Fruit fly (Drosophila melanogaster) whole organism, prepupa: ENCODE data around the gene Obp99d.
A peak's percentile ranks its signal among the peaks of the same experiment; 100 is the strongest.

Experiments used
- CG10631 ChIP-seq: fragments of 200-800 bp; sonication (Bioruptor generic); optimal IDR thresholded peaks from 2 replicates; lab custom pipeline; 2016; ENCODE audit warnings: missing biosample characterization, missing genetic modification characterization
- CG15336 ChIP-seq: fragments of 200-800 bp; sonication (Bioruptor generic); IDR thresholded peaks from 2 replicates; pipeline ENCODE4 v1.3.6; 2022; ENCODE audit warnings: missing biosample characterization, missing genetic modification characterization
- CG1621 ChIP-seq: fragments of 200-800 bp; sonication (Bioruptor generic); optimal IDR thresholded peaks from 3 replicates; lab custom pipeline; 2018; ENCODE audit warnings: missing biosample characterization, mild to moderate bottlenecking, missing genetic modification characterization
- CG31627 ChIP-seq: fragments of 200-800 bp; sonication (Bioruptor generic); optimal IDR thresholded peaks from 3 replicates; lab custom pipeline; 2016; ENCODE audit warnings: missing biosample characterization, missing genetic modification characterization
- CG32006 ChIP-seq: fragments of 200-800 bp; sonication (Bioruptor generic); optimal IDR thresholded peaks from 3 replicates; lab custom pipeline; 2017; ENCODE audit warnings: missing biosample characterization, mild to moderate bottlenecking, missing genetic modification characterization
- CG3919 ChIP-seq: fragments of 200-800 bp; sonication (Bioruptor generic); optimal IDR thresholded peaks from 3 replicates; lab custom pipeline; 2016; ENCODE audit warnings: missing biosample characterization, missing genetic modification characterization
- CG4318 ChIP-seq: fragments of 200-800 bp; sonication (Bioruptor generic); optimal IDR thresholded peaks from 3 replicates; lab custom pipeline; 2017; ENCODE audit warnings: missing biosample characterization, mild to moderate bottlenecking, missing genetic modification characterization
- CG6163 ChIP-seq: fragments of 200-800 bp; sonication (Bioruptor generic); IDR thresholded peaks from 3 replicates; pipeline ENCODE4 v1.3.6; 2022; ENCODE audit warnings: missing biosample characterization, missing genetic modification characterization
- CG6276 ChIP-seq: fragments of 200-800 bp; sonication (Bioruptor generic); optimal IDR thresholded peaks from 2 replicates; lab custom pipeline; 2017; ENCODE audit warnings: missing biosample characterization, mild to moderate bottlenecking, missing genetic modification characterization
- CG6792 ChIP-seq: fragments of 200-800 bp; sonication (Bioruptor generic); optimal IDR thresholded peaks from 3 replicates; lab custom pipeline; 2016; ENCODE audit warnings: missing biosample characterization, missing genetic modification characterization
- CG6808 ChIP-seq: fragments of 200-800 bp; sonication (Bioruptor generic); optimal IDR thresholded peaks from 3 replicates; lab custom pipeline; 2017; ENCODE audit warnings: missing biosample characterization, missing genetic modification characterization, mild to moderate bottlenecking, moderate library complexity, missing genetic modification reagents
- CG6854 ChIP-seq: fragments of 200-800 bp; sonication (Bioruptor generic); optimal IDR thresholded peaks from 2 replicates; lab custom pipeline; 2017; ENCODE audit warnings: missing biosample characterization, mild to moderate bottlenecking, missing genetic modification characterization
- CG8119 ChIP-seq: fragments of 200-800 bp; sonication (Bioruptor generic); IDR thresholded peaks from 3 replicates; pipeline ENCODE4 v1.3.6; 2022; ENCODE audit warnings: missing biosample characterization, missing genetic modification characterization
- CG8319 ChIP-seq: fragments of 200-800 bp; sonication (Bioruptor generic); optimal IDR thresholded peaks from 3 replicates; lab custom pipeline; 2016; ENCODE audit warnings: missing biosample characterization, missing genetic modification characterization
- CG8632 ChIP-seq: fragments of 200-800 bp; sonication (Bioruptor generic); optimal IDR thresholded peaks from 3 replicates; lab custom pipeline; 2016; ENCODE audit warnings: missing biosample characterization, missing genetic modification characterization
- CG9139 ChIP-seq: fragments of 200-800 bp; sonication (Bioruptor generic); optimal IDR thresholded peaks from 3 replicates; lab custom pipeline; 2017; ENCODE audit warnings: missing biosample characterization, mild to moderate bottlenecking, missing genetic modification characterization
- Eip78C ChIP-seq: fragments of 200-800 bp; sonication (Bioruptor generic); peaks from one replicate; lab custom pipeline; 2016; ENCODE audit warnings: missing biosample characterization, missing genetic modification characterization
- Gug ChIP-seq: fragments of 200-800 bp; sonication (Bioruptor generic); IDR thresholded peaks from 2 replicates; pipeline ENCODE4 v1.3.6; 2022; ENCODE audit warnings: missing biosample characterization, missing genetic modification characterization
- Hr39 ChIP-seq: fragments of 200-800 bp; sonication (Bioruptor generic); optimal IDR thresholded peaks from 2 replicates; lab custom pipeline; 2016; ENCODE audit warnings: missing biosample characterization, missing genetic modification characterization
- Hr4 ChIP-seq: fragments of 200-800 bp; sonication (Bioruptor generic); optimal IDR thresholded peaks from 3 replicates; lab custom pipeline; 2016; ENCODE audit warnings: missing biosample characterization, missing genetic modification characterization
- Lpt ChIP-seq: fragments of 200-800 bp; sonication (Bioruptor generic); optimal IDR thresholded peaks from 3 replicates; lab custom pipeline; 2016; ENCODE audit warnings: missing biosample characterization, missing genetic modification characterization
- Met ChIP-seq: fragments of 200-800 bp; sonication (Bioruptor generic); optimal IDR thresholded peaks from 3 replicates; lab custom pipeline; 2016; ENCODE audit warnings: missing biosample characterization, missing genetic modification characterization
- achi ChIP-seq: fragments of 200-800 bp; sonication (Bioruptor generic); optimal IDR thresholded peaks from 3 replicates; lab custom pipeline; 2016; ENCODE audit warnings: missing biosample characterization, missing genetic modification characterization
- acj6 ChIP-seq: fragments of 200-800 bp; sonication (Bioruptor generic); optimal IDR thresholded peaks from 3 replicates; lab custom pipeline; 2016; ENCODE audit warnings: missing biosample characterization, missing genetic modification characterization
- cyc ChIP-seq: fragments of 200-800 bp; sonication (Bioruptor generic); optimal IDR thresholded peaks from 3 replicates; lab custom pipeline; 2016; ENCODE audit warnings: missing biosample characterization, missing genetic modification characterization
- eg ChIP-seq: fragments of 200-800 bp; sonication (Bioruptor generic); IDR thresholded peaks from 3 replicates; pipeline ENCODE4 v1.3.6; 2022; ENCODE audit warnings: missing biosample characterization, missing genetic modification characterization
- esn ChIP-seq: fragments of 200-800 bp; sonication (Bioruptor generic); optimal IDR thresholded peaks from 2 replicates; lab custom pipeline; 2016; ENCODE audit warnings: missing biosample characterization, mild to moderate bottlenecking, missing genetic modification characterization, moderate library complexity
- fd85E ChIP-seq: fragments of 200-800 bp; sonication (Bioruptor generic); optimal IDR thresholded peaks from 3 replicates; lab custom pipeline; 2016; ENCODE audit warnings: missing biosample characterization, missing genetic modification characterization
- fkh ChIP-seq: fragments of 200-800 bp; sonication (Bioruptor generic); optimal IDR thresholded peaks from 3 replicates; lab custom pipeline; 2017; ENCODE audit warnings: missing biosample characterization, mild to moderate bottlenecking, missing genetic modification characterization, moderate library complexity
- lz ChIP-seq: fragments of 200-800 bp; sonication (Bioruptor generic); optimal IDR thresholded peaks from 3 replicates; lab custom pipeline; 2016; ENCODE audit warnings: missing biosample characterization, missing genetic modification characterization
- pdm3 ChIP-seq: fragments of 200-800 bp; sonication (Bioruptor generic); optimal IDR thresholded peaks from 3 replicates; lab custom pipeline; 2016; ENCODE audit warnings: missing biosample characterization, missing genetic modification characterization
- spab ChIP-seq: fragments of 200-800 bp; sonication (Bioruptor generic); optimal IDR thresholded peaks from 2 replicates; lab custom pipeline; 2017; ENCODE audit warnings: missing biosample characterization, mild to moderate bottlenecking, missing genetic modification characterization, missing genetic modification reagents
- svp ChIP-seq: fragments of 200-800 bp; sonication (Bioruptor generic); peaks from one replicate; lab custom pipeline; 2016; ENCODE audit warnings: missing biosample characterization, missing genetic modification characterization
- topi ChIP-seq: fragments of 200-800 bp; sonication (Bioruptor generic); optimal IDR thresholded peaks from 3 replicates; lab custom pipeline; 2016; ENCODE audit warnings: missing biosample characterization, missing genetic modification characterization

Gene Obp99d

dm6 chr3R:29699220-29699619 lies 15.1 kb upstream of the Obp99d start:
- no peak for TF ChIP-seq CG6792 (GFP tag; lab: Kevin White, UChicago)
- peak; percentile 42; the same call in 1 of the 3 replicates for TF ChIP-seq CG8119
- peak; percentile 47; the same call in 1 of the 2 replicates for TF ChIP-seq CG15336 (GFP tag; lab: Robert Waterston, UW)
- no peak for TF ChIP-seq Hr39 (GFP tag; lab: Kevin White, UChicago)
- peak; percentile 26 for TF ChIP-seq CG32006 (GFP tag; lab: Kevin White, UChicago)
- no peak for TF ChIP-seq fd85E (GFP tag; lab: Kevin White, UChicago)
- no peak for TF ChIP-seq Gug (GFP tag; lab: Robert Waterston, UW)
- TF ChIP-seq Eip78C (GFP tag; lab: Kevin White, UChicago) = peak; percentile 15
- TF ChIP-seq achi = no peak
- TF ChIP-seq eg (GFP tag; lab: Robert Waterston, UW) = peak; percentile 68; the same call in 2 of the 3 replicates
- TF ChIP-seq Hr4 (GFP tag; lab: Kevin White, UChicago) = peak; percentile 12
- TF ChIP-seq CG9139 (GFP tag; lab: Kevin White, UChicago) = no peak

DNA sequence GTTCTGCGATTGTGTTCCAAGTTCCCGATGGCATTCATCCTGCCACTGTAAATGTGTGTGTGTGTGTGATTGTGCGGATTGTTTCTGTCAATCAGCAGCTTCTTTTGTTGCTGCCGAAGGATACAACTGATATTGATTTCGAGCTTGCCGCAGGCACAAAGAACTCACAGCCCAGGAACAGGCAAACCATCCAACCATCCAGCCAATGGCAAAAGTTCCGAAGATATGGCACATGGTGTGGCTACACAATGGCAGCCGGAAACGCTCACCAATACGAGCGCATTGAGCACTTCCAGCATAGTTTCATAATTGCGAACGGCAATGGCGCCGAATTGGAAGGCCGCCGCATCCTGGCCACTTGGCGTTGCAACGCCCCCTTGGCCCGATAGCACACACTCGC lies 12.6 kb upstream of the Obp99d start:
- TF ChIP-seq acj6 (GFP tag; lab: Kevin White, UChicago) (no peak), CG4318 (no peak), Met (no peak), fkh (no peak), CG6808 (GFP tag; lab: Kevin White, UChicago) (no peak), CG10631 (GFP tag; lab: Kevin White, UChicago) (no peak), spab (GFP tag; lab: Kevin White, UChicago) (no peak), CG31627 (no peak), esn (GFP tag; lab: Kevin White, UChicago) (no peak), CG6854 (GFP tag; lab: Kevin White, UChicago) (no peak), CG8632 (GFP tag; lab: Kevin White, UChicago) (no peak), CG6163 (GFP tag; lab: Robert Waterston, UW) (no peak), svp (no peak), Lpt (GFP tag; lab: Kevin White, UChicago) (no peak), pdm3 (GFP tag; lab: Kevin White, UChicago) (no peak), Hr4 (GFP tag; lab: Kevin White, UChicago) (no peak), achi (no peak), CG6276 (no peak)

- peak; percentile 45 for TF ChIP-seq cyc (GFP tag; lab: Kevin White, UChicago)
- TF ChIP-seq CG8319 (GFP tag; lab: Kevin White, UChicago) = no peak
- TF ChIP-seq topi (GFP tag; lab: Kevin White, UChicago) = peak; percentile 29
- no peak for TF ChIP-seq achi
- peak; percentile 9 for TF ChIP-seq CG3919 (GFP tag; lab: Kevin White, UChicago)
- peak; percentile 27 for TF ChIP-seq lz (GFP tag; lab: Kevin White, UChicago)
- TF ChIP-seq Met = peak; percentile 40
- TF ChIP-seq, all 60 proteins: peak for 5
Observed at dm6 chr3R:29704557-29704956, 9.7 kb upstream of the Obp99d start.

DNA sequence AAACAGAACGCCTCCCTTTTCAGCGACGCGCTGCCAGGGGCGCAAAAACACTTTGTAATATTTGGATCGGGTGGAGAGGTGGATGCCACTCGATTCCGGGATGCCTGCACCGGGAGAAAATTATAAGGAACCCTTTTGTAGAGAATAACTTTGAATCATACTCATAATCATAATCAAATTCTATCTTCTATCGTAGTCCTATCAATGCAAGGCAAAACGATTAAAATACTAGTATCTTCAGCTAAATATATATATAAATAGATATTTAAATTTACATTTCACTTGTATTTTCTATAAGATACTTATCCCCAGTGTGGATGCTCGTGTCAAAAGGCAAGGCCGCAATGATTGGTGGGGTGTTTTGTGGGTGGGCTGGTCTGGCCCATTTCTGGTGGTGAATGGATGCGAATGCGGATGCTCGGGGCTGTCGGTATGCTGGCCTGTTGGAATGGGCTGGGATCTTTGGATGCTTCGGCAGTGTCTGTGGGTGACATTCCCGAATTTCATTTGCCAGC lies 8.5 kb upstream of the Obp99d start:
- no peak for TF ChIP-seq CG1621 (tag; lab: Kevin White, UChicago)
- no peak for TF ChIP-seq CG15336 (GFP tag; lab: Robert Waterston, UW)
- no peak for TF ChIP-seq acj6 (GFP tag; lab: Kevin White, UChicago)

DNA sequence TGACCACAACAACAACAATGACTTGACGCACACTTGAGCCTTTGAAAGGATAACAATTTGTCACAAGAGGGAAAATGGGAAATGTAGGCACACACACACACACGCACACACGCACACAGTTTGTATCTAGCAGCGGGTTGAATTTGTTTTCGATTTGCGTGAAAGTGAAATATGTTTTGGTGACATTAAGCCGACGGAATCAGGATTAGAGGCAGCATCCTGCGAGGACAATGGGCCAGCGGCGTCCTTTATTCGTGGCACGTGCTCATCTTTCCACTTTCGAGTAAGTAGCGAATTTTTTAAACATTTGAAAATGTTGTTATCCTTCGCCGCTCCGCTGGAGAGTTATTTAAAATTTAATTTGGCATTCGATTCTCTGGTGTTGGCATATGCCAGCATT lies 7.0 kb upstream of the Obp99d start:
- TF ChIP-seq CG8632 (GFP tag; lab: Kevin White, UChicago) = no peak
- no peak for TF ChIP-seq Eip78C (GFP tag; lab: Kevin White, UChicago)
- TF ChIP-seq CG4318 = no peak
